Worm (Caenorhabditis elegans) whole organism, mixed stage, embryonic: ENCODE results near the gene Y49G5B.1.

Experiments used
- bed-3 ChIP-seq: fragments of 200-800 bp; sonication (Bioruptor generic); optimal IDR thresholded peaks from 3 replicates; lab custom pipeline; 2018; ENCODE audit warnings: mild to moderate bottlenecking, missing genetic modification characterization, moderate library complexity, missing compliant biosample characterization
- ceh-39 ChIP-seq: fragments of 150-350 bp; optimal IDR thresholded peaks from 2 replicates; lab custom pipeline; 2014; ENCODE audit warnings: missing biosample characterization, missing genetic modification characterization
- ceh-43 ChIP-seq: fragments of 200-800 bp; sonication (Bioruptor generic); optimal IDR thresholded peaks from 2 replicates; lab custom pipeline; 2018; ENCODE audit warnings: mild to moderate bottlenecking, missing genetic modification characterization, moderate library complexity, missing compliant biosample characterization
- ceh-83 ChIP-seq: fragments of 200-800 bp; sonication (Bioruptor generic); optimal IDR thresholded peaks from 2 replicates; lab custom pipeline; 2018; ENCODE audit warnings: mild to moderate bottlenecking, missing genetic modification characterization, missing compliant biosample characterization
- ces-1 ChIP-seq: fragments of 150-350 bp; optimal IDR thresholded peaks from 2 replicates; lab custom pipeline; 2014; ENCODE audit warnings: missing biosample characterization, missing genetic modification reagents, missing genetic modification characterization
- cnd-1 ChIP-seq: fragments of 200-800 bp; sonication (Bioruptor generic); optimal IDR thresholded peaks from 2 replicates; lab custom pipeline; 2018; ENCODE audit warnings: mild to moderate bottlenecking, missing genetic modification characterization, missing compliant biosample characterization
- drap-1 ChIP-seq: fragments of 200-800 bp; sonication (Bioruptor generic); optimal IDR thresholded peaks from 3 replicates; lab custom pipeline; 2018; ENCODE audit warnings: mild to moderate bottlenecking, missing genetic modification characterization, missing compliant biosample characterization
- elt-1 ChIP-seq: sonication (generic microtip); optimal IDR thresholded peaks from 2 replicates; lab custom pipeline; 2017; ENCODE audit warnings: missing genetic modification characterization, mild to moderate bottlenecking, missing compliant biosample characterization, antibody characterized with exemption, moderate library complexity, borderline replicate concordance; ENCODE audit not compliant: insufficient read depth
- elt-3 ChIP-seq: fragments of 150-350 bp; optimal IDR thresholded peaks from 2 replicates; lab custom pipeline; 2014; ENCODE audit warnings: missing biosample characterization, missing genetic modification characterization
- flh-1 ChIP-seq: fragments of 200-800 bp; sonication (Bioruptor generic); optimal IDR thresholded peaks from 2 replicates; lab custom pipeline; 2018; ENCODE audit warnings: mild to moderate bottlenecking, missing genetic modification characterization, moderate library complexity, missing compliant biosample characterization
- hlh-1 ChIP-seq: fragments of 150-350 bp; optimal IDR thresholded peaks from 2 replicates; lab custom pipeline; 2014; ENCODE audit warnings: missing biosample characterization, missing genetic modification reagents, missing genetic modification characterization
- lin-32 ChIP-seq: fragments of 200-800 bp; sonication (Bioruptor generic); optimal IDR thresholded peaks from 2 replicates; lab custom pipeline; 2018; ENCODE audit warnings: mild to moderate bottlenecking, missing genetic modification characterization, missing compliant biosample characterization
- lsy-2 ChIP-seq: fragments of 150-350 bp; optimal IDR thresholded peaks from 2 replicates; lab custom pipeline; 2014; ENCODE audit warnings: missing biosample characterization, missing genetic modification characterization
- mab-5 ChIP-seq: fragments of 150-350 bp; optimal IDR thresholded peaks from 2 replicates; lab custom pipeline; 2014; ENCODE audit warnings: missing biosample characterization, missing genetic modification characterization
- mep-1 ChIP-seq: fragments of 150-350 bp; optimal IDR thresholded peaks from 2 replicates; lab custom pipeline; 2017; ENCODE audit warnings: missing biosample characterization, missing genetic modification reagents, missing genetic modification characterization, inconsistent platforms
- mls-2 ChIP-seq: sonication (generic microtip); optimal IDR thresholded peaks from 2 replicates; lab custom pipeline; 2016; ENCODE audit warnings: mild to moderate bottlenecking, missing genetic modification characterization, moderate library complexity, missing compliant biosample characterization
- nhr-12 ChIP-seq: fragments of 150-350 bp; optimal IDR thresholded peaks from 2 replicates; lab custom pipeline; 2014; ENCODE audit warnings: missing biosample characterization, missing genetic modification characterization
- nhr-2 ChIP-seq: fragments of 150-350 bp; optimal IDR thresholded peaks from 2 replicates; lab custom pipeline; 2014; ENCODE audit warnings: missing biosample characterization, missing genetic modification characterization
- nhr-237 ChIP-seq: fragments of 150-350 bp; optimal IDR thresholded peaks from 2 replicates; lab custom pipeline; 2014; ENCODE audit warnings: missing biosample characterization, missing genetic modification characterization
- nhr-28 ChIP-seq: fragments of 150-350 bp; optimal IDR thresholded peaks from 2 replicates; lab custom pipeline; 2014; ENCODE audit warnings: missing biosample characterization, missing genetic modification characterization
- pha-4 ChIP-seq: fragments of 150-350 bp; optimal IDR thresholded peaks from 2 replicates; lab custom pipeline; 2018; ENCODE audit warnings: missing biosample characterization, missing genetic modification reagents, missing genetic modification characterization
- sem-2 ChIP-seq: fragments of 200-800 bp; sonication (Bioruptor generic); optimal IDR thresholded peaks from 2 replicates; lab custom pipeline; 2018; ENCODE audit warnings: mild to moderate bottlenecking, missing genetic modification characterization, missing compliant biosample characterization
- snpc-4 ChIP-seq: fragments of 150-350 bp; optimal IDR thresholded peaks from 2 replicates; lab custom pipeline; 2014; ENCODE audit warnings: missing biosample characterization, missing genetic modification characterization
- sptf-1 ChIP-seq: sonication (generic microtip); optimal IDR thresholded peaks from 2 replicates; lab custom pipeline; 2017; ENCODE audit warnings: mild to moderate bottlenecking, missing genetic modification characterization, moderate library complexity, missing compliant biosample characterization
- tbx-8 ChIP-seq: fragments of 200-800 bp; sonication (Bioruptor generic); optimal IDR thresholded peaks from 2 replicates; lab custom pipeline; 2018; ENCODE audit warnings: mild to moderate bottlenecking, missing genetic modification characterization, moderate library complexity, missing compliant biosample characterization
- unc-120 ChIP-seq: sonication (generic microtip); optimal IDR thresholded peaks from 2 replicates; lab custom pipeline; 2017; ENCODE audit warnings: missing genetic modification characterization, missing compliant biosample characterization; ENCODE audit not compliant: poor library complexity, severe bottlenecking
- unc-39 ChIP-seq: fragments of 150-350 bp; optimal IDR thresholded peaks from 2 replicates; lab custom pipeline; 2014; ENCODE audit warnings: missing biosample characterization, missing genetic modification characterization
- unc-62 ChIP-seq: fragments of 150-350 bp; optimal IDR thresholded peaks from 2 replicates; lab custom pipeline; 2014; ENCODE audit warnings: missing biosample characterization, missing genetic modification reagents, missing genetic modification characterization
- zip-8 ChIP-seq: fragments of 150-350 bp; optimal IDR thresholded peaks from 2 replicates; lab custom pipeline; 2014; ENCODE audit warnings: missing biosample characterization, missing genetic modification characterization
- ztf-11 ChIP-seq: fragments of 150-350 bp; optimal IDR thresholded peaks from 2 replicates; lab custom pipeline; 2014; ENCODE audit warnings: missing biosample characterization, missing genetic modification characterization

The Y49G5B.1 gene

DNA sequence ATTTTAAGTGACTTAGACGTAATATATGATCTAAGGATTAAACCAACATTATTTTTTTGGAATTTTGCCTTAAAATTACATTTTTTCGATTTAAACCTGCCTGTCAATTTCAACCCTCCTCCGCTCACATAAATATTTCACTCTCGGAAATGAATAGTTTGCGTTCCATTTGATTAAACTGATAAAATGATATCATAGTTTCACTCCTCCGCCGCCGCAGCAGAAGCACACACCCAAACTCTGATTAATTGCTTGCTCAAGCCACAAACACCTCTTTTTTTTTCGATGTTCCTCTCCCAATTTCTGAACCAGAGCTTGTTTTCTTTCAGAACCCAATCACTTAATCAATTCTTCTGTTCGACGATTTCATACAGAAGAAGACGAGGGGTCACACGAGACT lies at the start of gene Y49G5B.1:
Gene Y49G5B.1, plus strand, starts transcription at position 324 of the 400 bp plus-strand sequence.
- TF ChIP-seq cnd-1 (tag; lab: Kevin White, UChicago) (no peak), mep-1 (tag; lab: Kevin White, UChicago) (no peak), unc-62 (GFP tag; lab: Kevin White, UChicago) (no peak), nhr-12 (tag; lab: Kevin White, UChicago) (no peak), mab-5 (tag; lab: Kevin White, UChicago) (no peak), ceh-83 (GFP tag; lab: Kevin White, UChicago) (no peak), flh-1 (no peak), unc-39 (tag; lab: Kevin White, UChicago) (no peak), ceh-43 (GFP tag; lab: Kevin White, UChicago) (no peak), lsy-2 (tag; lab: Kevin White, UChicago) (no peak), hlh-1 (no peak), elt-3 (tag; lab: Kevin White, UChicago) (no peak), lin-32 (GFP tag; lab: Kevin White, UChicago) (no peak)
- TF ChIP-seq, all 35 proteins: peak for 0

ce11 chrV:5177209-5177608 lies 46.0 kb upstream of the Y49G5B.1 start, which contains the start of gene ugt-51:
TSS of gene ugt-51 (minus strand) at chrV:5177309.
- no peak for TF ChIP-seq zip-8 (tag; lab: Kevin White, UChicago)
- TF ChIP-seq ceh-43 (GFP tag; lab: Kevin White, UChicago), result no peak
- TF ChIP-seq bed-3 (GFP tag; lab: Kevin White, UChicago), result no peak
- TF ChIP-seq elt-3 (tag; lab: Kevin White, UChicago), result no peak
- no peak for TF ChIP-seq unc-39 (tag; lab: Kevin White, UChicago)
- TF ChIP-seq snpc-4 (tag; lab: Kevin White, UChicago), result no peak
- no peak for TF ChIP-seq ces-1 (GFP tag; lab: Kevin White, UChicago)
- no peak for TF ChIP-seq mls-2 (tag; lab: Kevin White, UChicago)

ce11 chrV:5178051-5178450 lies 45.1 kb upstream of the Y49G5B.1 start:
- TF ChIP-seq nhr-28 (tag; lab: Kevin White, UChicago), result no peak
- TF ChIP-seq drap-1 (GFP tag; lab: Kevin White, UChicago), result no peak
- TF ChIP-seq mab-5 (tag; lab: Kevin White, UChicago), result no peak
- TF ChIP-seq unc-120 (tag; lab: Kevin White, UChicago), result no peak
- TF ChIP-seq tbx-8 (GFP tag; lab: Kevin White, UChicago), result no peak
- TF ChIP-seq unc-39 (tag; lab: Kevin White, UChicago), result no peak
- no peak for TF ChIP-seq elt-1 (tag; lab: Kevin White, UChicago)
- TF ChIP-seq hlh-1, result no peak
- TF ChIP-seq zip-8 (tag; lab: Kevin White, UChicago), result no peak
- TF ChIP-seq ztf-11 (tag; lab: Kevin White, UChicago), result no peak
- TF ChIP-seq elt-3 (tag; lab: Kevin White, UChicago), result no peak
- TF ChIP-seq nhr-2 (tag; lab: Kevin White, UChicago), result no peak
- no peak for TF ChIP-seq cnd-1 (tag; lab: Kevin White, UChicago)
- TF ChIP-seq sem-2 (GFP tag; lab: Kevin White, UChicago), result no peak
- TF ChIP-seq lin-32 (GFP tag; lab: Kevin White, UChicago), result no peak
- no peak for TF ChIP-seq unc-62 (GFP tag; lab: Kevin White, UChicago)
- TF ChIP-seq lsy-2 (tag; lab: Kevin White, UChicago), result no peak
- TF ChIP-seq nhr-237, result no peak

- TF ChIP-seq ceh-39 (tag; lab: Kevin White, UChicago) (no peak), nhr-12 (tag; lab: Kevin White, UChicago) (no peak)
- TF ChIP-seq, all 35 proteins: peak for 0
These were observed 41.6 kb upstream of the Y49G5B.1 start, which contains the start of gene C03A7.2 for ce11 chrV:5181612-5182011. TSS of gene C03A7.2 (plus strand) at chrV:5181912.

- TF ChIP-seq pha-4 (tag; lab: Kevin White, UChicago) (no peak), hlh-1 (no peak), mls-2 (tag; lab: Kevin White, UChicago) (no peak), bed-3 (GFP tag; lab: Kevin White, UChicago) (no peak), unc-120 (tag; lab: Kevin White, UChicago) (no peak), unc-39 (tag; lab: Kevin White, UChicago) (no peak), ceh-43 (GFP tag; lab: Kevin White, UChicago) (no peak), lsy-2 (tag; lab: Kevin White, UChicago) (no peak), sptf-1 (no peak), ceh-39 (tag; lab: Kevin White, UChicago) (no peak), mep-1 (tag; lab: Kevin White, UChicago) (no peak)
These were observed 30.7 kb upstream of the Y49G5B.1 start, which contains the start of gene C03A7.13 for ce11 chrV:5192501-5192900. TSS of gene C03A7.13 (minus strand) at chrV:5192543.
